Worm (Caenorhabditis elegans) whole organism, L4/young adult: ENCODE measurements around the gene gcy-37.

Experiments used
- W03F9.2 ChIP-seq: fragments of 150-350 bp; optimal IDR thresholded peaks from 2 replicates; lab custom pipeline; 2014; ENCODE audit warnings: missing biosample characterization, missing genetic modification characterization
- dao-5 ChIP-seq: sonication (generic microtip); optimal IDR thresholded peaks from 2 replicates; lab custom pipeline; 2016; ENCODE audit warnings: missing genotype, missing genetic modification characterization, moderate library complexity, missing compliant biosample characterization
- him-1 ChIP-seq: sonication (generic microtip); optimal IDR thresholded peaks from 2 replicates; lab custom pipeline; 2016; ENCODE audit warnings: missing genotype, missing genetic modification reagents, missing genetic modification characterization, missing compliant biosample characterization

DNA sequence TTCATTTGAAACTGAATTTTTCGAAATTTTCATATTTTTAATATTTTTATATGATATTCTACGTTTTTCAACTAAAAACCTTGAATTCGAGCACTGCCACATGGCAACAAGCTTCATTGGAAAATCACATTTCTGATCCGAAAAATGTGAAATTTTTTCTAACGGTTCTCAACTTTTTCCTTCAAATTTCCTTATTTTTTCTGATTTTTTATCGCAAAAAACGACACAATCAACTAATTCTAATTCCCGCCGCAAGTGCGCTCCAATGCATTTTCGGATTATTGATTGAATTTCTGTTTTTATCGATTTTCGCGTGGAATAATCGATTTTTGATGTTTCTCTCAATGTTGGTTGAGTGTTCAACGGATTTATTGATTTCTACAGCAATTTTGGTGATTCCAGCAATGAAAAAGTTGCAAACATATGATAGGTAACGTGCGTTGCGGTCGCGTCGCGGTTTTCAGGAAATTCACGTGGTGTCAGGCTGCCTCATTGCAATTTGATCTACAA lies 25.5 kb downstream of the gcy-37 start, which contains the start of gene C23H5.12:
- TF ChIP-seq him-1 (no peak), W03F9.2 (no peak), dao-5 (tag; lab: Kevin White, UChicago) (no peak)
